Fruit fly (Drosophila melanogaster): ENCODE data around the gene CG17211.

DNA sequence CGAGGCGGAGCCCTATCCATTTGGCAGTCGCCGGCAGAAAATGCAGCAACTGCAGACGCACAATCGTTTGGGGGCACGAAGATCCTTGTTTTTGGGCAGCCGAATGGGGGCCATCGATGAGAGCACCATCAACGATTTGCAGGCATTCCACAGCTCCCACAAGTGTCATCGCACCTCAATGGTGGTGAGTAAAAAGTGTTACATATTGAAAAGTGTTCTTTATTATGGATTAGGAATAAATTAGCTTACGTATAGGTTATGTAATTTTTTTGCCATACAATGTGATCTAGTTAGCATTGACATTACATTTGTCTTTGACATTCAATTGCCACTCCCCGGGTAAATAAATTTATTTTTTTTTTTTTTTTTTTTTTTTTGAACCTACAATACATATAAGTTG, 47.3 kb downstream of the CG17211 start, which contains the start of gene CG31861:
- no peak for TF ChIP-seq CTCF (optimal IDR thresholded peaks at IDR 0.05)
- no peak for TF ChIP-seq CG8478 (optimal IDR thresholded peaks at IDR 0.05)

Measured in S2 (cell line).